Worm (Caenorhabditis elegans) whole organism, L2 larva: ENCODE measurements around the gene lite-1.

Experiments used
- F13H6.1 ChIP-seq: sonication (generic microtip); optimal IDR thresholded peaks from 2 replicates; lab custom pipeline; 2016; ENCODE audit warnings: missing genetic modification characterization, missing compliant biosample characterization
- nhr-129 ChIP-seq: fragments of 150-350 bp; optimal IDR thresholded peaks from 2 replicates; lab custom pipeline; 2014; ENCODE audit warnings: missing biosample characterization, missing genetic modification characterization
- nhr-237 ChIP-seq: fragments of 150-350 bp; optimal IDR thresholded peaks from 2 replicates; lab custom pipeline; 2014; ENCODE audit warnings: missing biosample characterization, missing genetic modification characterization
- sma-9 ChIP-seq, 2 experiments: fragments of 150-350 bp in 1 of 2; sonication (generic microtip) in 1 of 2; optimal IDR thresholded peaks; 2 replicates each; lab custom pipeline; 2014 to 2016; ENCODE audit warnings: missing genetic modification characterization in 2 of 2, mild to moderate bottlenecking in 1 of 2, missing biosample characterization in 1 of 2, missing compliant biosample characterization in 1 of 2, missing genetic modification reagents in 1 of 2, moderate library complexity in 1 of 2
- snpc-4 ChIP-seq: fragments of 150-350 bp; optimal IDR thresholded peaks from 2 replicates; lab custom pipeline; 2014; ENCODE audit warnings: missing biosample characterization, missing genetic modification characterization
- ztf-11 ChIP-seq: sonication (generic microtip); optimal IDR thresholded peaks from 2 replicates; lab custom pipeline; 2017; ENCODE audit warnings: missing biosample characterization, missing genetic modification characterization

DNA sequence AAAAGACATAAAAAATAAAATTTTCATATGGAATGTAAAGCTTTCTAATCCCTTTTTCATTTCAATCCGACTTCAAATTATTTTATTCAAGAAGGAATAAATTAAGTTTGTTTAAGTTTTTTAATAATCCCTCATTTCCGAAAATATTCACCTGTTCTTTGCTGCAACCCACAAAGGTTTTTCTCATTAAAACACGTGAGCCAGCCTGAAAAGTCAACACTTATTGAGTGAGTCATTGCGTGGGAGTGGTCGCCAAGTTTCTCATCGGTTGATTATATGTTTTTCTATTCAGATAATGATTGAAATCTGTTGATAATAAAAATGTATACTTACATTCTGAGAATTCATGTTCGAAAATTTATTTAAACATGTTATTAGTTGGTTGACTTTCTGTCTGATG lies 14.9 kb upstream of the lite-1 start:
- no peak for TF ChIP-seq nhr-129
- no peak for TF ChIP-seq nhr-237 (tag; lab: Kevin White, UChicago)
- TF ChIP-seq snpc-4 (tag; lab: Kevin White, UChicago): no peak
- TF ChIP-seq ztf-11: no peak
- no peak for TF ChIP-seq F13H6.1 (tag; lab: Kevin White, UChicago)
- TF ChIP-seq sma-9 (GFP tag; optimal IDR thresholded peaks at IDR 0.05; lab: Kevin White, UChicago): peak; percentile 11
- TF ChIP-seq sma-9 (tag; optimal IDR thresholded peaks at IDR 0.05; lab: Kevin White, UChicago): no peak
